Worm (Caenorhabditis elegans) whole organism, midembryonic: ENCODE data around the gene hlb-1.

Experiments
- T22C8.4 ChIP-seq: fragments of 200-800 bp; sonication (Bioruptor generic); IDR thresholded peaks from 2 replicates; pipeline ENCODE4 v1.3.6; 2022; ENCODE audit warnings: missing genetic modification characterization, missing compliant biosample characterization
- cog-1 ChIP-seq: sonication (generic microtip); optimal IDR thresholded peaks from 2 replicates; lab custom pipeline; 2016; ENCODE audit warnings: missing genetic modification characterization, missing compliant biosample characterization
- flt-1 ChIP-seq: fragments of 200-800 bp; sonication (Bioruptor generic); IDR thresholded peaks from 2 replicates; pipeline ENCODE4 v1.3.6; 2022; ENCODE audit warnings: missing genetic modification characterization, missing compliant biosample characterization
- med-1 ChIP-seq: sonication (generic microtip); optimal IDR thresholded peaks from 2 replicates; lab custom pipeline; 2017; ENCODE audit warnings: missing genetic modification characterization, mild to moderate bottlenecking, missing compliant biosample characterization, antibody characterized with exemption, missing genetic modification reagents; ENCODE audit not compliant: insufficient read depth
- ref-1 ChIP-seq: fragments of 200-800 bp; sonication (Bioruptor generic); conservative IDR thresholded peaks from 2 replicates; pipeline ENCODE4 v1.3.6; 2022; ENCODE audit warnings: missing genetic modification reagents, missing genetic modification characterization, missing compliant biosample characterization
- ztf-29 ChIP-seq: fragments of 200-800 bp; sonication (Bioruptor generic); IDR thresholded peaks from 2 replicates; pipeline ENCODE4 v1.3.6; 2022; ENCODE audit warnings: missing genetic modification reagents, missing genetic modification characterization, missing compliant biosample characterization

- no peak for TF ChIP-seq T22C8.4 (GFP tag; lab: Robert Waterston, UW)
- TF ChIP-seq med-1 (GFP tag; lab: Kevin White, UChicago), result no peak
- TF ChIP-seq flt-1 (GFP tag; lab: Robert Waterston, UW), result no peak
- TF ChIP-seq ztf-29, result no peak
- TF ChIP-seq ref-1 (GFP tag; lab: Robert Waterston, UW), result no peak
- no peak for TF ChIP-seq cog-1
These were observed 30.9 kb downstream of the hlb-1 start for ce11 chrX:13851590-13851989.
